Worm (Caenorhabditis elegans): ENCODE measurements around the gene C18A11.4.

ce11 chrX:8017759-8018158 lies 27.6 kb upstream of the C18A11.4 start, which contains the start of gene C34D10.5:
- no peak for TF ChIP-seq lsy-2 (tag; optimal IDR thresholded peaks at IDR 0.05)
- no peak for TF ChIP-seq snpc-4 (tag; optimal IDR thresholded peaks at IDR 0.05)
- no peak for TF ChIP-seq unc-62 (GFP tag; optimal IDR thresholded peaks at IDR 0.05)
- TF ChIP-seq mab-5 (tag; optimal IDR thresholded peaks at IDR 0.05), result no peak
- no peak for TF ChIP-seq mep-1 (tag; optimal IDR thresholded peaks at IDR 0.05)
- no peak for TF ChIP-seq ztf-11 (tag; optimal IDR thresholded peaks at IDR 0.05)
- no peak for TF ChIP-seq ceh-43 (GFP tag; optimal IDR thresholded peaks at IDR 0.05)
- no peak for TF ChIP-seq lin-13 (tag; optimal IDR thresholded peaks at IDR 0.05)
- TF ChIP-seq unc-120 (tag; optimal IDR thresholded peaks at IDR 0.05; ENCODE audit: poor library complexity, severe bottlenecking), result no peak
- no peak for TF ChIP-seq nhr-76 (tag; optimal IDR thresholded peaks at IDR 0.05)
